Fruit fly (Drosophila melanogaster) whole organism, adult: ENCODE results near the gene CG7888.

Source experiments
- CG11617 ChIP-seq: fragments of 200-800 bp; sonication (Bioruptor generic); optimal IDR thresholded peaks from 2 replicates; lab custom pipeline; 2017; ENCODE audit warnings: mild to moderate bottlenecking, missing biosample characterization, missing genetic modification reagents, missing genetic modification characterization
- CG12768 ChIP-seq: fragments of 200-800 bp; sonication (Bioruptor generic); optimal IDR thresholded peaks from 2 replicates; lab custom pipeline; 2017; ENCODE audit warnings: missing biosample characterization, missing genetic modification characterization, mild to moderate bottlenecking, moderate library complexity, missing genetic modification reagents
- CG14711 ChIP-seq: fragments of 200-800 bp; sonication (Bioruptor generic); optimal IDR thresholded peaks from 2 replicates; lab custom pipeline; 2018; ENCODE audit warnings: missing biosample characterization, mild to moderate bottlenecking, missing genetic modification characterization, moderate library complexity
- CG1620 ChIP-seq: fragments of 200-800 bp; sonication (Bioruptor generic); optimal IDR thresholded peaks from 2 replicates; lab custom pipeline; 2016; ENCODE audit warnings: missing biosample characterization, missing genetic modification characterization
- CG33017 ChIP-seq: fragments of 200-800 bp; sonication (Bioruptor generic); optimal IDR thresholded peaks from 2 replicates; lab custom pipeline; 2018; ENCODE audit warnings: missing biosample characterization, mild to moderate bottlenecking, missing genetic modification characterization, moderate library complexity
- CG5204 ChIP-seq: fragments of 200-800 bp; sonication (Bioruptor generic); optimal IDR thresholded peaks from 2 replicates; lab custom pipeline; 2016; ENCODE audit warnings: missing biosample characterization, missing genetic modification characterization
- CG7045 ChIP-seq: fragments of 200-800 bp; sonication (Bioruptor generic); optimal IDR thresholded peaks from 2 replicates; lab custom pipeline; 2017; ENCODE audit warnings: missing biosample characterization, mild to moderate bottlenecking, missing genetic modification characterization
- CG7101 ChIP-seq: fragments of 200-800 bp; sonication (Bioruptor generic); optimal IDR thresholded peaks from 2 replicates; lab custom pipeline; 2018; ENCODE audit warnings: missing biosample characterization, mild to moderate bottlenecking, missing genetic modification characterization, moderate library complexity
- Clk ChIP-seq: fragments of 200-800 bp; sonication (Bioruptor generic); optimal IDR thresholded peaks from 2 replicates; lab custom pipeline; 2017; ENCODE audit warnings: missing biosample characterization, missing genetic modification characterization
- Crg-1 ChIP-seq: fragments of 200-800 bp; sonication (Bioruptor generic); optimal IDR thresholded peaks from 2 replicates; lab custom pipeline; 2016; ENCODE audit warnings: missing biosample characterization, missing genetic modification characterization
- Hr96 ChIP-seq: fragments of 200-800 bp; sonication (Bioruptor generic); optimal IDR thresholded peaks from 2 replicates; lab custom pipeline; 2016; ENCODE audit warnings: missing biosample characterization, missing genetic modification characterization
- Mnt ChIP-seq: fragments of 200-800 bp; sonication (Bioruptor generic); optimal IDR thresholded peaks from 2 replicates; lab custom pipeline; 2016; ENCODE audit warnings: missing biosample characterization, mild to moderate bottlenecking, missing genetic modification characterization
- bab1 ChIP-seq: fragments of 200-800 bp; sonication (Bioruptor generic); optimal IDR thresholded peaks from 3 replicates; lab custom pipeline; 2019; ENCODE audit warnings: missing biosample characterization, mild to moderate bottlenecking, missing genetic modification characterization, moderate library complexity
- cic ChIP-seq: fragments of 200-800 bp; sonication (Bioruptor generic); optimal IDR thresholded peaks from 2 replicates; lab custom pipeline; 2017; ENCODE audit warnings: missing biosample characterization, mild to moderate bottlenecking, missing genetic modification characterization, moderate library complexity
- cnc ChIP-seq, 2 experiments: fragments of >200 bp; optimal IDR thresholded peaks; 2 replicates each; lab custom pipeline; 2017
- kay ChIP-seq: fragments of 200-800 bp; sonication (Bioruptor generic); peaks from one replicate; lab custom pipeline; 2016; ENCODE audit warnings: missing biosample characterization, missing genetic modification characterization, borderline replicate concordance
- ovo ChIP-seq: fragments of 200-800 bp; sonication (Bioruptor generic); optimal IDR thresholded peaks from 2 replicates; lab custom pipeline; 2016; ENCODE audit warnings: missing biosample characterization, missing genetic modification characterization
- pad ChIP-seq: fragments of 200-800 bp; sonication (Bioruptor generic); optimal IDR thresholded peaks from 3 replicates; lab custom pipeline; 2017; ENCODE audit warnings: missing biosample characterization, missing genetic modification characterization, mild to moderate bottlenecking, moderate library complexity, missing genetic modification reagents
- tj ChIP-seq: fragments of 200-800 bp; sonication (Bioruptor generic); optimal IDR thresholded peaks from 3 replicates; lab custom pipeline; 2017; ENCODE audit warnings: missing biosample characterization, mild to moderate bottlenecking, missing genetic modification characterization, moderate library complexity
- toe ChIP-seq: fragments of 200-800 bp; sonication (Bioruptor generic); optimal IDR thresholded peaks from 2 replicates; lab custom pipeline; 2016; ENCODE audit warnings: missing biosample characterization, missing genetic modification characterization

CG7888 gene

dm6 chr3L:11070372-11070854 lies 16.6 kb downstream of the CG7888 start, which contains the start of gene Mocs1:
Gene Mocs1, plus strand, starts transcription at chr3L:11070526.
- no peak for TF ChIP-seq CG5204 (GFP tag; lab: Kevin White, UChicago)
- no peak for TF ChIP-seq Hr96 (GFP tag; lab: Kevin White, UChicago)
- peak; percentile 22 for TF ChIP-seq CG33017 (tag; lab: Kevin White, UChicago)
- peak; percentile 13 for TF ChIP-seq bab1 (GFP tag; lab: Kevin White, UChicago)
- peak; percentile 43 for TF ChIP-seq CG14711
- no peak for TF ChIP-seq kay (GFP tag; lab: Kevin White, UChicago)
- peak; percentile 63 for TF ChIP-seq CG7101 (tag; lab: Kevin White, UChicago)
- TF ChIP-seq ovo (GFP tag; lab: Kevin White, UChicago) = peak; percentile 56
- no peak for TF ChIP-seq Clk (GFP tag; lab: Kevin White, UChicago)
- peak; percentile 89 for TF ChIP-seq Mnt (GFP tag; lab: Kevin White, UChicago)
- no peak for TF ChIP-seq toe
- TF ChIP-seq CG11617 (GFP tag; lab: Kevin White, UChicago) = peak; percentile 36
- TF ChIP-seq CG7045 (GFP tag; lab: Kevin White, UChicago) = peak; percentile 23
- peak; percentile 79 for TF ChIP-seq cic (GFP tag; lab: Kevin White, UChicago)
- TF ChIP-seq CG12768 (GFP tag; lab: Kevin White, UChicago) = peak; percentile 70
- TF ChIP-seq CG1620 (GFP tag; lab: Kevin White, UChicago) = no peak
- peak; percentile 98 for TF ChIP-seq tj (GFP tag; lab: Kevin White, UChicago)
- peak; percentile 48 for TF ChIP-seq Crg-1 (GFP tag; lab: Kevin White, UChicago)
- TF ChIP-seq pad (GFP tag; lab: Kevin White, UChicago) = peak; percentile 46
- no peak for TF ChIP-seq cnc (optimal IDR thresholded peaks at IDR 0.05; lab: Kevin White, UChicago)

dm6 chr3L:11071057-11071456 lies 17.2 kb downstream of the CG7888 start:
- no peak for TF ChIP-seq CG11617 (GFP tag; lab: Kevin White, UChicago)

DNA sequence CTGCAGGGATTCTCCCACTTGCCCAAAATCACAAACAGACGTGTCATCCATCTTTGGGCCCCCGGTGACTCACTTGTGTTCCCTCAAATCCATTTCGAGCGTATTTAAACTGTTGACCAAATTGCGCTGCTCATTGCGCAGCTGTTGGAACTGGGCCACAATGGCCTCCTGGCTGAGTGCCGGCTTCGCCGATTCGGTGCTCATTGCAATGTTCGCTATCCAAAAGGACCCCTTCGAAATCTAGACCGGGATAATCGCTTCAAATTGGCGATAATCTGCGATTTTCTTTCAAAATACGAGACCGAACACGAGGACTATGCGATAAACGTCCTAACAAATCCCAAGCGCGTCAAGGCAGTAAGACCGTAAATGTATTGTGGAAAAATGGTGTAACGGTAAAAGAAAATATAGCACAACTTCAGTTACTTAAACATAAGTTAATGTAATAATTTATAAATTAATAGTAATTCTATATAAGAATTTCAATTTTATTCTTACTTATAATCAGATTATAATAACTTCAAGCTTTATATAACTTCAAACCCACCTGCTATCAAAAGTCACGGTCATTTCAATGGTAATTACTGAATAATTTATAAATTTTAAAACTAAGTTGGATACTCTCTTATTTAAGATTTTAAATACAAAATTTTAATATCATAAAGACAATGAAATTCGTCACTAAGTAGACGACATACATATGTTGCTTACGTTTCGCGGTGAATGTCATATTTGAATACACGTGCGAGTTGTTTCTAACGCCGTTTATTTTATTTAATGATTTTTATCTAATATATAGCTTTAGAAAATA lies 20.4 kb downstream of the CG7888 start, which contains the start of the genes Pfdn2 and Noc1:
Pfdn2 (minus strand) TSS at position 346 of the 811 bp plus-strand sequence.
Noc1 (plus strand) TSS at position 727 of the 811 bp plus-strand sequence.
- TF ChIP-seq CG5204 (GFP tag; lab: Kevin White, UChicago) (no peak), Hr96 (GFP tag; lab: Kevin White, UChicago) (no peak), CG11617 (GFP tag; lab: Kevin White, UChicago) (peak; percentile 52), CG1620 (GFP tag; lab: Kevin White, UChicago) (no peak), tj (GFP tag; lab: Kevin White, UChicago) (no peak), kay (GFP tag; lab: Kevin White, UChicago) (no peak), CG12768 (GFP tag; lab: Kevin White, UChicago) (no peak), cnc (optimal IDR thresholded peaks at IDR 0.05; lab: Kevin White, UChicago) (no peak), ovo (GFP tag; lab: Kevin White, UChicago) (peak; percentile 43), CG14711 (peak; percentile 34), toe (no peak), Crg-1 (GFP tag; lab: Kevin White, UChicago) (no peak), Mnt (GFP tag; lab: Kevin White, UChicago) (peak; percentile 92), cic (GFP tag; lab: Kevin White, UChicago) (no peak), CG7101 (tag; lab: Kevin White, UChicago) (peak; percentile 66), Clk (GFP tag; lab: Kevin White, UChicago) (no peak), bab1 (GFP tag; lab: Kevin White, UChicago) (peak; percentile 35), CG7045 (GFP tag; lab: Kevin White, UChicago) (no peak), pad (GFP tag; lab: Kevin White, UChicago) (no peak), CG33017 (tag; lab: Kevin White, UChicago) (peak; percentile 39)

DNA sequence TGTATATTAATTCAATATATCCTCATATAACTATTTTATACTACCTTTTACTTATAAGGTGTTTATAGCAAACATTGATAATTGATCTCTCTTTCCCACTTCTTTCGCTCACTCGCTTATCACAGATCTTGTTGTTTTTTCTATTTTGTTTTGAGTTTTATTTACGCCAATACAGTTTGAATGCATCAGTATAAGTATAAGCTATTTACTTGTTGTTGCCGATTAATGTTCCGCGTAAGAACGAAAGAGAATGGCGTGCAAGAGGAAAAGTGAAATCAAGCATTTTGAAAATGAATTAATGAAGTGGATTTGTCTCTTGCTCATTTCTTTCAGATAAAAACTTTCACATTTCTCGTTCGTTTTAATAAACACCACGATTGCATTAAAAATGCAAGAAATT lies 29.8 kb downstream of the CG7888 start:
- peak; percentile 48 for TF ChIP-seq tj (GFP tag; lab: Kevin White, UChicago)
- peak; percentile 77 for TF ChIP-seq cic (GFP tag; lab: Kevin White, UChicago)
- TF ChIP-seq Crg-1 (GFP tag; lab: Kevin White, UChicago) = no peak
- peak; percentile 96 for TF ChIP-seq kay (GFP tag; lab: Kevin White, UChicago)

- TF ChIP-seq CG11617 (GFP tag; lab: Kevin White, UChicago) (peak; percentile 95), pad (GFP tag; lab: Kevin White, UChicago) (peak; percentile 85), toe (no peak), bab1 (GFP tag; lab: Kevin White, UChicago) (peak; percentile 96), Hr96 (GFP tag; lab: Kevin White, UChicago) (no peak), Crg-1 (GFP tag; lab: Kevin White, UChicago) (peak; percentile 93), ovo (GFP tag; lab: Kevin White, UChicago) (no peak), Clk (GFP tag; lab: Kevin White, UChicago) (peak; percentile 88), CG1620 (GFP tag; lab: Kevin White, UChicago) (peak; percentile 93), CG14711 (peak; percentile 93), CG12768 (GFP tag; lab: Kevin White, UChicago) (peak; percentile 97), CG7101 (tag; lab: Kevin White, UChicago) (peak; percentile 94), CG5204 (GFP tag; lab: Kevin White, UChicago) (no peak), Mnt (GFP tag; lab: Kevin White, UChicago) (peak; percentile 65), tj (GFP tag; lab: Kevin White, UChicago) (peak; percentile 79), CG33017 (tag; lab: Kevin White, UChicago) (peak; percentile 96), kay (GFP tag; lab: Kevin White, UChicago) (peak; percentile 86), CG7045 (GFP tag; lab: Kevin White, UChicago) (peak; percentile 94), cnc (optimal IDR thresholded peaks at IDR 0.05; lab: Kevin White, UChicago) (no peak), cic (GFP tag; lab: Kevin White, UChicago) (peak; percentile 82)
Observed at dm6 chr3L:11084557-11085231, 30.9 kb downstream of the CG7888 start.
